Worm (Caenorhabditis elegans): ENCODE data around the gene srg-39.
"Not testable (repeated sequence)": the region's sequence is repeated elsewhere in the genome, so short reads cannot be mapped to it uniquely, and the experiment has no call there.

The srg-39 gene

DNA sequence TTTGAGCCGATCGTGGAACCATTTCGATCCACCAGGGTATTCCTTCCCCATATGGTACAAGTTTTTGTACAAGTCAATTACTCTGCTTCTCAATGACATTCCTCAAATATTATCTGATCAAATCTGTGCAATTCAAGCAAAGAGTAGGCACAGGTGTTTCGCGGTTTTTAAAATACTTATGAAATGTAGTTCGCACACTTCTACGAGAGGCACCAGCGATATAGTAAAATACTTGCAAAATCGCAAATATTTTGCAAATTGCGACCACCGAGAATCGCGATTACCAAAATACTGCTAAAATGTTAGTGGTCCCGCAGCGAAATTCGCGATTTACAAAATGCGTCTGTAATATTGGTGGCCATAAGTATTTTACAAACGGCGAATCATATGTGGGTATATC is 42.6 kb downstream of the srg-39 start, which contains the start of gene Y42A5A.5:
TSS of gene Y42A5A.5 (minus strand) at position 101 of the 400 bp plus-strand sequence.
- not testable (repeated sequence) for TF ChIP-seq pha-4 (tag; optimal IDR thresholded peaks at IDR 0.05); flh-1 (GFP tag; optimal IDR thresholded peaks at IDR 0.05); blmp-1 (tag; optimal IDR thresholded peaks at IDR 0.05)

DNA sequence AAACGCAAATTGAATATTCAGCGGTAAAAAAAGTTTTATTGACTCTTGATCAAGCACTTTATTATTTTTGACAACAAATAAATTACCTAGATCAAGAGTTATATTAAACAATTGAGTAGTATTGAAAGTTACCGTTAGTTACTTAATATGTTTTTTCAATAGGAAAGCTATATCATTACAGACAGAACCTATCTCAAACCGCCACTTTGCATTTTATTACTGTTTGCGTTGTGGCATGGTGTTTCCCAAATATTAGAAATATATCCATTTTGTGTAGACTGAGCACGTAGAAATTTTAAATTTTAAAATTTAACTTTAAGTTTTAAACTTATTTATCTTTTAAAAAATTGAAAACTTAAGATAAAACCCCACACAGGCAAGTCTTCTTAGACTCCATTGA is 47.8 kb downstream of the srg-39 start:
- TF ChIP-seq snpc-4 (tag; optimal IDR thresholded peaks at IDR 0.05): no peak
- TF ChIP-seq ceh-43 (GFP tag; optimal IDR thresholded peaks at IDR 0.05): no peak
- TF ChIP-seq unc-120 (tag; optimal IDR thresholded peaks at IDR 0.05; ENCODE audit: poor library complexity, severe bottlenecking): no peak
- no peak for TF ChIP-seq sem-2 (GFP tag; optimal IDR thresholded peaks at IDR 0.05)
- TF ChIP-seq nhr-76 (tag; optimal IDR thresholded peaks at IDR 0.05): no peak
- no peak for TF ChIP-seq zip-8 (tag; optimal IDR thresholded peaks at IDR 0.05)
- TF ChIP-seq blmp-1 (tag; optimal IDR thresholded peaks at IDR 0.05): no peak
- no peak for TF ChIP-seq mep-1 (tag; optimal IDR thresholded peaks at IDR 0.05)
- no peak for TF ChIP-seq drap-1 (GFP tag; optimal IDR thresholded peaks at IDR 0.05)
